Worm (Caenorhabditis elegans): ENCODE results near the gene crt-1.

- no peak for TF ChIP-seq flt-1 (GFP tag; IDR thresholded peaks at IDR 0.05)
- no peak; the same call in 1 of the 2 replicates for TF ChIP-seq klf-2 (GFP tag; conservative IDR thresholded peaks at IDR 0.05)
- no peak for TF ChIP-seq tab-1 (GFP tag; IDR thresholded peaks at IDR 0.05)
- peak; percentile 65 for TF ChIP-seq cog-1 (tag; optimal IDR thresholded peaks at IDR 0.05)
- TF ChIP-seq ztf-29 (GFP tag; IDR thresholded peaks at IDR 0.05): no peak
- no peak for TF ChIP-seq ref-1 (GFP tag; conservative IDR thresholded peaks at IDR 0.05)
- 0 out of 2 replicates have a peak, but pooled peaks have one; percentile 51 for TF ChIP-seq ztf-23 (GFP tag; IDR thresholded peaks at IDR 0.05)
- no peak for TF ChIP-seq T22C8.4 (GFP tag; IDR thresholded peaks at IDR 0.05)
- TF ChIP-seq med-1 (GFP tag; optimal IDR thresholded peaks at IDR 0.05; ENCODE audit: insufficient read depth): no peak
These were observed 7.1 kb upstream of the crt-1 start, which contains the start of gene cwf-19L1 for ce11 chrV:6107474-6107873.
